Worm (Caenorhabditis elegans): Measurements from ENCODE around the gene srd-48.

Gene srd-48

DNA sequence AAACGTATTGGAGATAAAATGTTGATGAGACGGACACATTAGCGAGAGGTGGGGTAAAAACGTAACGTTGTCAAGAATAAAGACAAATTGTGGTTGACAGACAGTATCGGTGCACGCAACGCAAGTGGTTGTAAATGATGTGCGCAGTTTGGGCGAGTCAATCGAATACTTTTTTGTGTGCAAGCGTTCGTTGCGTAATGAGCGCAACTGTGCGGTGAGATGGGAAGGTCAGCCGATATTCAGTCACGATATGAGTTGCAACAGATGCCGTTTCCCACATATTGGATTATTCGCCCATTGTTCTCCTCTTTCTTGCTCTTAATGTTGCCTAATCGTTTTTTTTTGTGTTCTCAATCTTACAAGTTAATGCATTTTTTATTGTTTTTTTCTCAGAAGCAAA is 15.2 kb upstream of the srd-48 start, which contains the start of gene ceh-40:
TSS of gene ceh-40 (minus strand) at position 41 of the 400 bp plus-strand sequence.
- no peak for TF ChIP-seq hlh-1 (tag; optimal IDR thresholded peaks at IDR 0.05)
- TF ChIP-seq unc-62 (GFP tag; optimal IDR thresholded peaks at IDR 0.05) = peak; percentile 51
- TF ChIP-seq nhr-2 (tag; optimal IDR thresholded peaks at IDR 0.05) = peak; percentile 74
- TF ChIP-seq ceh-39 (tag; optimal IDR thresholded peaks at IDR 0.05) = peak; percentile 63
- TF ChIP-seq zip-8 (tag; optimal IDR thresholded peaks at IDR 0.05) = peak; percentile 50
- no peak for TF ChIP-seq lsy-2 (tag; optimal IDR thresholded peaks at IDR 0.05)
- no peak for TF ChIP-seq bed-3 (GFP tag; optimal IDR thresholded peaks at IDR 0.05)
- peak; percentile 36 for TF ChIP-seq cnd-1 (tag; optimal IDR thresholded peaks at IDR 0.05)

DNA sequence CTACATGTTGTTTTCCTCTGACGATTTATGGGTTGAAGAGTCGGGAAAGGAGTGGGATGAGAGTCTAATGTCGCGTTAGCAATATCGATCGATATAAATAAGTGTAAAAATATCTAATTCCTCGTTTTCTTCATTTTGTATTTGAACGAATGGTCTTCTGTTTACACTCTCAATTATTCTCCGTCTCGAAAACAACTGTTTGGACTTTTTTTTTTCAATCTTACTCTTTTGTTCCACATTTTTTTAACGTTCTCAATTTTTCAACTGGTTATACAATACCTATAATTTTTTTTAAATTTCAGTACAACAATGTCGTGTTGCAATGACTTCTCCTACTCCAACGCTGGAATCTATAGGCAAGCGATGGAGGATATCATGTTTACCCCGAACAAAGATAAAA is 14.6 kb upstream of the srd-48 start, which contains the start of gene F17A2.13:
TSS of gene F17A2.13 (plus strand) at position 301 of the 400 bp plus-strand sequence.
- TF ChIP-seq lsy-2 (tag; optimal IDR thresholded peaks at IDR 0.05) (no peak), drap-1 (GFP tag; optimal IDR thresholded peaks at IDR 0.05) (no peak), ces-1 (GFP tag; optimal IDR thresholded peaks at IDR 0.05) (no peak), lin-13 (tag; optimal IDR thresholded peaks at IDR 0.05) (no peak), mls-2 (tag; optimal IDR thresholded peaks at IDR 0.05) (no peak), cnd-1 (tag; optimal IDR thresholded peaks at IDR 0.05) (no peak), lin-32 (GFP tag; optimal IDR thresholded peaks at IDR 0.05) (no peak), nhr-12 (tag; optimal IDR thresholded peaks at IDR 0.05) (no peak)

DNA sequence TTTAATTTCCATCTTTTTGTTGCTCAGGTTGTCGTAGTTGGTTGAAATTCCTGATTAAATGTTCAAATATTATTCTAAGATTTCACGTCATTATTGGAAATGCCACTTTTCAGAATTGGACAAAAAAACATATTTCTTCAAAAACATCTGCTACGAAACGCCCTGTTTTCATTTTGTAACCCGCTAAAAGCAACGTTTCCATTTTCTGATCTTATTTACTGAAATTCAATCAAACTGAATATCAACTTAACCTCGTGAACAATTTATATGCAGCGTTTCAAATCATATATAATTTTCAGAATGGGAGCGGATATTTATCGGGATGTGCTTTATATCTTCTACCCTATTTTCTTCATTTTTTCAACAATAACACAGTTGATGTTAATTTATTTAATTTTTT is 12.5 kb upstream of the srd-48 start, which contains the start of gene srd-40:
TSS of gene srd-40 (plus strand) at position 301 of the 400 bp plus-strand sequence.
- no peak for TF ChIP-seq zip-8 (tag; optimal IDR thresholded peaks at IDR 0.05)
- no peak for TF ChIP-seq ztf-11 (tag; optimal IDR thresholded peaks at IDR 0.05)
- TF ChIP-seq nhr-2 (tag; optimal IDR thresholded peaks at IDR 0.05) = no peak
- TF ChIP-seq snpc-4 (tag; optimal IDR thresholded peaks at IDR 0.05) = no peak
- no peak for TF ChIP-seq blmp-1 (tag; optimal IDR thresholded peaks at IDR 0.05)
- TF ChIP-seq mab-5 (tag; optimal IDR thresholded peaks at IDR 0.05) = no peak
- no peak for TF ChIP-seq drap-1 (GFP tag; optimal IDR thresholded peaks at IDR 0.05)
- TF ChIP-seq pha-4 (tag; optimal IDR thresholded peaks at IDR 0.05) = no peak
- TF ChIP-seq bed-3 (GFP tag; optimal IDR thresholded peaks at IDR 0.05) = no peak
- no peak for TF ChIP-seq unc-120 (tag; optimal IDR thresholded peaks at IDR 0.05; ENCODE audit: poor library complexity, severe bottlenecking)
- TF ChIP-seq ceh-43 (GFP tag; optimal IDR thresholded peaks at IDR 0.05) = no peak
- no peak for TF ChIP-seq unc-39 (tag; optimal IDR thresholded peaks at IDR 0.05)
- TF ChIP-seq unc-62 (GFP tag; optimal IDR thresholded peaks at IDR 0.05) = no peak
- no peak for TF ChIP-seq tbx-8 (GFP tag; optimal IDR thresholded peaks at IDR 0.05)
- no peak for TF ChIP-seq lin-32 (GFP tag; optimal IDR thresholded peaks at IDR 0.05)
- TF ChIP-seq ceh-39 (tag; optimal IDR thresholded peaks at IDR 0.05) = no peak
- TF ChIP-seq nhr-28 (tag; optimal IDR thresholded peaks at IDR 0.05) = no peak

DNA sequence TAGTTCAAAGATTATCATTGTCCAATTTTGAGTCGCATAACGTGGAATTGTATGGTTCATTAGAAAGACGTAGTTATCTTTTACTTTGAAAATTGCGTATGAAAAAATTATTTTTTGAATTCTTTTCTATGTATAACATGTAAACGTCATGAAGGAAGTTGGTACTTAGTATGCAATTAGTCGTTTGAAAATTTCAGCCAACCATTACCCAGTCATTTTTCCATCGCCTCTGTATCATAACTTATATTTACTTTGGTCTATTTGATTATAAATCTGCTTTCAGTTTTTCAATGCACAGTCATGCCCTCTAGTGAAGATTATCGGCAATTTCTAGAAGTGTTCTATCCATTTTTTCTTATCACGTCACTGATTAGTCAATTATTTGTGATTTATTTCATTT is 9.5 kb upstream of the srd-48 start, which contains the start of gene srd-41:
TSS of gene srd-41 (plus strand) at position 301 of the 400 bp plus-strand sequence.
- TF ChIP-seq bed-3 (GFP tag; optimal IDR thresholded peaks at IDR 0.05) (no peak), cnd-1 (tag; optimal IDR thresholded peaks at IDR 0.05) (no peak), ceh-39 (tag; optimal IDR thresholded peaks at IDR 0.05) (no peak), elt-1 (tag; optimal IDR thresholded peaks at IDR 0.05; ENCODE audit: borderline replicate concordance, insufficient read depth) (no peak), nhr-12 (tag; optimal IDR thresholded peaks at IDR 0.05) (no peak), mab-5 (tag; optimal IDR thresholded peaks at IDR 0.05) (no peak), flh-1 (GFP tag; optimal IDR thresholded peaks at IDR 0.05) (no peak), ceh-83 (GFP tag; optimal IDR thresholded peaks at IDR 0.05) (no peak)

DNA sequence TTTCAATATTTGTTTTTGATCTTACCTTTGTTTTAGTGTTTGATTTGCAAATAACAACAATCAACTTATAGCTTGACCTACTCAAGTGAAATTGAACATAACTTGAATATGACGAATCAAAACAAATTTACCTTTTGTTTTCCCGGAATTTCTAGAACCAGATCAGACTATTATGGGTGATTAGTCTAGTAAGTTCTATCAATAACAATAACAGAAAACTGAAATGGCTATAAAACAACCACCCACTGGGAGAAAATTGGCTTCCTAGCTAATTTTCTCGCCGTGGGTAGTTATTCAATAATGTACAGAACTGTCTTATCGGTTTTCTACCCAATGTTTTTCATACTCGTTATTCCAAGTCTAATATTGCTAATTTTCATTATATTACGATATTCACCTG is 7.2 kb upstream of the srd-48 start, which contains the start of gene srd-45:
TSS of gene srd-45 (plus strand) at position 301 of the 400 bp plus-strand sequence.
- TF ChIP-seq M03D4.4 (tag; optimal IDR thresholded peaks at IDR 0.05) (no peak), nhr-76 (tag; optimal IDR thresholded peaks at IDR 0.05) (no peak), blmp-1 (tag; optimal IDR thresholded peaks at IDR 0.05) (no peak), ztf-11 (tag; optimal IDR thresholded peaks at IDR 0.05) (no peak), flh-1 (GFP tag; optimal IDR thresholded peaks at IDR 0.05) (no peak), hlh-1 (tag; optimal IDR thresholded peaks at IDR 0.05) (no peak), sem-2 (GFP tag; optimal IDR thresholded peaks at IDR 0.05) (no peak), drap-1 (GFP tag; optimal IDR thresholded peaks at IDR 0.05) (no peak), ceh-39 (tag; optimal IDR thresholded peaks at IDR 0.05) (no peak), unc-120 (tag; optimal IDR thresholded peaks at IDR 0.05; ENCODE audit: poor library complexity, severe bottlenecking) (no peak)
